Fruit fly (Drosophila melanogaster): ENCODE data around the gene Hers.
"Not testable (repeated sequence)": the region's sequence is repeated elsewhere in the genome, so short reads cannot be mapped to it uniquely, and the experiment has no call there.

The Hers gene

DNA sequence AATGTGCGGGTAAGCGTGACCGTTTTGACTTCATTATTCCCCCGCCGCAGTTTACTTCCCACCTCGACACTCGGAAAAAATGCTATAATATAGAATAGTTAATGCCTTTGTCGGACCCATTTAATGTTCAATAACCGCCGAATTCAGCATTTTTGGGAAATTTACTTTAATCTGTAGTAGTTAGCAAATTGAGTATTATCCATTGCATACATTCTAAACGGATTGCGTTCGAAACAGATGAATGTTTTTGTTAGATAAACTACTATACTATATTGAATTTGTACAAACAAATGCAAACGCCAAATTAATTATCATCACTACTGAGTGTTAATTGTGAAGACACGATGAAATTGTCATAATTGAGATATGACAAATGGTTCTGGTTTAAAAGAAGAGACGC, 18.3 kb downstream of the Hers start:
- TF ChIP-seq pan (optimal IDR thresholded peaks at IDR 0.05) (no peak), EcR (GFP tag; optimal IDR thresholded peaks at IDR 0.05) (no peak), CG8478 (optimal IDR thresholded peaks at IDR 0.05) (no peak), usp (GFP tag; optimal IDR thresholded peaks at IDR 0.05) (no peak), psq (optimal IDR thresholded peaks at IDR 0.05) (no peak), Dll (optimal IDR thresholded peaks at IDR 0.05) (no peak)

DNA sequence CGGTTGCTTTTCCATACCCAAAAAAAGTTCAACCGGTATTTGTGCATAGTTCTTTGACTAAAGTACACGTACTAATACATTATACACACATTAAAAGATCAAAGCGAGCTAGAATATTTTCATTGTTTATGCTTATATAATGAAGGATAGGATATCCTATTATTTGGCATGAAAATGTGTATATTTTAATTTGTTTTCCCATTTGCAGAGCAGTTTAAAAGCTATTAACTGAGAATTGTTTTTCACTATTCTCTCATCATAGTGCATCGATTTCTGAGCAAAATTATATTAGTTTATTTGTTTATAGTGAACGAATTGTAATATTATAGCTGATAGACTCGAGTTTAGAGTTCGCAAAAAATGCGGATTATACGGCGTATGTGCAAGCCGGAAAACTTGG, 20.6 kb downstream of the Hers start:
- TF ChIP-seq usp (GFP tag; optimal IDR thresholded peaks at IDR 0.05): no peak
- TF ChIP-seq EcR (GFP tag; optimal IDR thresholded peaks at IDR 0.05): no peak
- no peak for TF ChIP-seq pan (optimal IDR thresholded peaks at IDR 0.05)
- no peak for TF ChIP-seq psq (optimal IDR thresholded peaks at IDR 0.05)
- no peak for TF ChIP-seq CG8478 (optimal IDR thresholded peaks at IDR 0.05)
- TF ChIP-seq Dll (optimal IDR thresholded peaks at IDR 0.05): no peak

DNA sequence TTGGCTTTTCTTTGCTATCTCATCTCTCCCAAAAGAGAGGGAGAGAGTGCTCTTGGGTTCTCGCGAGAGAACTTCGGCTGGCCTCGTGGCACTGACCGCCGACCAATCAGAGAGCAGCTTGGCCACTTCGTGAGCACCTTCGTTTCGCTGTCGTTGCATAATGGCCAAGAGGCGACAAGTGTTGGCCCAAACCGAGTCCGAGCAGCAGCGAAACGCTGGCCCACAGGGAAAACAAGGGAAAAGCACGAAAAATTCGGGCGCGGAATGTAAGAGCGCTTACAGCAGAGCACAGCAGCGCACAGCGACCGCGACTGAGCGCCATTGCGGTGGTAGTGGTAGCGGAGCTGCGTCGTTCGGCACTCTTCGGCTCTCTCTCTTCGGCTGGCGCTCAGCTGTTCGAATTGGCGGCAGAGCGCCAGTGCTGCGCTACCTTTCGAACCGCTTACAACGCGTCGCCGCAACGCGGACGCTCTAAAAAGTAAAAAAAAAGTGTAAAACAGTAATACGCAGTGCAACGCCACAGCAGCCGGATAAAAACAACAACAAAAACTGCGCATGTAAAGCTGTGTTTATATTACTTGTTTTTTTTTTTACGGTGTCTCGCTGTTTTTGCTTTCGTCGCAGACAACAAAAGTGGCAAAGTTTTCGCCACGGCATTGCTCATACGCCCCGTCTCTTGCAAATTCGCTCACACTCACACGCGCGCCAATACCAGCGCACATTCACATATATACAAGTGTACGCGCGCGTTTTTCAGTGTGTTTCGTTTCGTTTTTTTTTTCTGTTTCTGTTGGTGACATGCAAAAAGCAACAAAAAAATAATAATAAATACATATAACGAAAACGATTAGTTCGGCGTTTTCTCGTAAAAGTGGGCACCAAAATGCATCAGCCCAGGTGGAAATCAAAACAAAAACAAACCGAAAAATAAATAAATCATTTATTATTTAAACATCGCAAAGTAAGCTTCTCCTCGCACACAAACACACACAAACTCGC, 21.3 kb downstream of the Hers start:
- peak; percentile 88 for TF ChIP-seq Dll (optimal IDR thresholded peaks at IDR 0.05)
- peak; percentile 45 for TF ChIP-seq CG8478 (optimal IDR thresholded peaks at IDR 0.05)
- no peak for TF ChIP-seq EcR (GFP tag; optimal IDR thresholded peaks at IDR 0.05)

DNA sequence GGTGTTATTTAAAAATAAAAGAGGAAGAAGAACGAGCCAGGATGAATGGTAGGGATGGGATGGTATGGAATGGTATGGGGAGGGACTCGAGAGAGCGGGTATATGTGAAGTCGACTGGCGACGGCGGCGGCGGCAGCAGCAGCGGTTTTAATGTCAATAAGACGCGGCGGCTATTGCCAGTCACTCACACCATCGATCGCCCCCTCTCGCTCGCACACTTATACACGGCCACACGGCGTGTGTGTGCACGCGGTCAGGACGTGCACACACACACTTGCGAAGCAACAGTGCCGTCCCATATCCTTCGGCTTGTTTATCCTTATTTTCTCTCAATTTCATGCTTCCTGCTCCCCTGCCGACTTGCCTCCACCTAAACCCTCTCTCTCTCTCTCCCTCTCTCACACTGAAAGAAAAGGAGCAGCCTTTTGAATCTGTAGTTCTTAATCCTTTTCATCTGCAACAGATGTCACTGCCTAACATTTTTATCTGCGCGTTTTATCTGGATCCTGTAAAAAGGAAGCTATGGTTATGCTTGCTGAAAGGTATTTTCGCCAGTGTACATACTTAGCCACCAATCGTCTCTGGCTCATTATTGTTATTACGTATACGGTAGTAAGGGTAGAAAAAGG, 23.3 kb downstream of the Hers start:
- TF ChIP-seq psq (optimal IDR thresholded peaks at IDR 0.05) (no peak), EcR (GFP tag; optimal IDR thresholded peaks at IDR 0.05) (no peak), usp (GFP tag; optimal IDR thresholded peaks at IDR 0.05) (no peak), CG8478 (optimal IDR thresholded peaks at IDR 0.05) (no peak), pan (optimal IDR thresholded peaks at IDR 0.05) (no peak), Dll (optimal IDR thresholded peaks at IDR 0.05) (no peak)

DNA sequence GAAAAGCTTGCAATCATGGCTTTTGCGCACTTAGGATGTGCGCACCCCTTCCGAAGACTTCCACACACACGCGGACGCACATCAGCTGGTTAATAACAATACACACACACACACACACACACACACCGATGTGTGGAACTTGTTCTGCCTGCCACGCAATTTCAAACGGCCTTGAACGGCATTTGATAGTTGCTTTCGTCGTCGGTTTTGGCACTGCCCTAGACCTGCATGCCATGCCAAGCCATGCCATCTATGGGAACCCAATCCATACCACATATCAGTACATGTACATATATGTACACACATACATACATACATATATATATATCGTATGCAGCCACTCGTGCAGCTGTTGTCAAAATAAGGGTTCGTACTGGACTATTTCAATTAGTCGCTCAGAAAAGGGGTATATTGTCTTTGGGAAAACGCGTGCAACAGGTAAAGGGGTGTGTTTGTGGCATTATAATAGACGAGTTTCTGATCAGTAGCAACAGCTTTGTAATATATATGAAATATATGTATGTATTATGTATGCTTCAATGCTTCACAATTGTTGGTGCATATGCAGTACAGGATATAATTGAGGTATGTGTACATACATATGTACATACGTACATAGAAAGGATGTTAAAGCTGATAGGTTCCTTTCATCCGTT, 24.2 kb downstream of the Hers start, which contains the start of gene amn:
Gene amn, minus strand, starts transcription at position 51 of the 656 bp plus-strand sequence.
- TF ChIP-seq CG8478 (optimal IDR thresholded peaks at IDR 0.05) (no peak), pan (optimal IDR thresholded peaks at IDR 0.05) (no peak), psq (optimal IDR thresholded peaks at IDR 0.05) (no peak), usp (GFP tag; optimal IDR thresholded peaks at IDR 0.05) (no peak), EcR (GFP tag; optimal IDR thresholded peaks at IDR 0.05) (no peak), Dll (optimal IDR thresholded peaks at IDR 0.05) (no peak)

DNA sequence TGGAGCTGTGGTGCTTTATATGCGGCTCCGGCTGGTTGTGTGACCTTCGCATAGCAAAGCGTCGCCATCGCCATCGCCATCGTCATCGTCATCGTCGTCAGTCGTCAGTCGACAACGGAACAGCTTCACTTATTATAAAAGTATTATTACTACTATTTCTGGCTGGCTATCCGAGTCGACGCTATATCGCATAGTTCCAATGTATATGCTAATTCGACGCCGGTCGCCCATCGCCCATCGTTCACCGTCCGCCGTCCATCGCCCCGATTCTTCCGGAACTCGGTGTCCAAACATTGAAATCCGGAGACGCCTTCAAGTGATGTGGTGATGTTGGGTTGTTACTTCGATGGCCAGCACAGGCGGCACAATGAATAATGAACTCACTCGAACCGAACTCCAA, 26.1 kb downstream of the Hers start:
- TF ChIP-seq pan (optimal IDR thresholded peaks at IDR 0.05) (no peak), EcR (GFP tag; optimal IDR thresholded peaks at IDR 0.05) (no peak), CG8478 (optimal IDR thresholded peaks at IDR 0.05) (no peak), psq (optimal IDR thresholded peaks at IDR 0.05) (no peak), usp (GFP tag; optimal IDR thresholded peaks at IDR 0.05) (no peak), Dll (optimal IDR thresholded peaks at IDR 0.05) (no peak)

DNA sequence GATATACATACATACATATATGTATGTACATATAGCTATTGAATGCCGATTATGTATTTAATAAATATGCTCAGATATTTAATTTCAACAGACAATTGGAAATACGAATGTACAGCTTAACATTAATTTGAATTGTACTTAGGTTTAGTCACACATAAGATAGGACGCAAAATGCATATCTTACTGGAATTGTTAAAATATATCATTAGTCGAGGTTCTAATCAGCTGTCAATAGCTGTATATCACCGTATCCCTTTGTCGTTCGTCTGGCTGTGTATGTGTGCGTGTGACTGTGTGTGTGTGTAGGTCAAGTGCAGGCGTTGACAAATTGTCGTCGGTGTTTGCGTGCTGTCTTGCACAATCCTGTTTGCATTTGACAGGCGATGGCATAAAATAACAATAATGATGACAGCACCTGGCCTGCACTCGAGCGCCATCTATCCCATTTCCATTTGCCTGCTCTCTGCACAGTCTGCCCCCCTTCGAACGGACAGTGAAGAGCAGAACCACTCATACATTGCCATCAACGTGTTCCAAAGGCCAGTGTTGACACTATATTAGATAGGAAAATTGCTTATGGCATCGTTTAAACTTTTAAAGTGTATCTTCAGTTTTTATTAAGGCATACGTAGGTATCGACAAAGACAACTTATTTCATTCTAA, 31.5 kb downstream of the Hers start:
- TF ChIP-seq usp (GFP tag; optimal IDR thresholded peaks at IDR 0.05): no peak
- no peak for TF ChIP-seq EcR (GFP tag; optimal IDR thresholded peaks at IDR 0.05)
- TF ChIP-seq psq (optimal IDR thresholded peaks at IDR 0.05): no peak
- TF ChIP-seq Dll (optimal IDR thresholded peaks at IDR 0.05): no peak
- no peak for TF ChIP-seq CG8478 (optimal IDR thresholded peaks at IDR 0.05)
- TF ChIP-seq pan (optimal IDR thresholded peaks at IDR 0.05): no peak

DNA sequence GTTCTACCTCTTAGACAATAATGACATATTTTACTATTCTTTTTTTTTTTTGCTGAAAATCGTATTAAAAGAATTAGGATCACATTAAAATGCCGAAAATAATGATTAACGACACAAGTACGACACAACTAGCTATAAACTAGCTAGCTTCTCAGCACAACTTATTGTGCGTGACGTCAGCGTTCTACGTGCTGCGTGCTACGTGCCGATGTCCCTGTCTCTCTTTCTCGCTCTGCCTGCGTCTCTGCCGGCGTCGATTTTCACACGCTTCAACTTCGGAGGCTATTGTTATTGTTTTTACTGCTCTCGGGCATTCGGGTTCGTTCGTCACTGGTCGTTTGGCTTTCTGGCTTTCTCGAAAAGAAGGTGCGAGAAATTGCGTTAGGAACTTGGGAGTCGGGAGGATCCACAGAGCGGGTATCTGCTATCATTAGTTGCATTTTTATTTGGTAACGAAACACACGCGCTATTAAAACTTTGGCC, 32.1 kb downstream of the Hers start:
- TF ChIP-seq pan (optimal IDR thresholded peaks at IDR 0.05) (no peak), psq (optimal IDR thresholded peaks at IDR 0.05) (no peak), Dll (optimal IDR thresholded peaks at IDR 0.05) (no peak), EcR (GFP tag; optimal IDR thresholded peaks at IDR 0.05) (no peak), usp (GFP tag; optimal IDR thresholded peaks at IDR 0.05) (no peak), CG8478 (optimal IDR thresholded peaks at IDR 0.05) (no peak)

DNA sequence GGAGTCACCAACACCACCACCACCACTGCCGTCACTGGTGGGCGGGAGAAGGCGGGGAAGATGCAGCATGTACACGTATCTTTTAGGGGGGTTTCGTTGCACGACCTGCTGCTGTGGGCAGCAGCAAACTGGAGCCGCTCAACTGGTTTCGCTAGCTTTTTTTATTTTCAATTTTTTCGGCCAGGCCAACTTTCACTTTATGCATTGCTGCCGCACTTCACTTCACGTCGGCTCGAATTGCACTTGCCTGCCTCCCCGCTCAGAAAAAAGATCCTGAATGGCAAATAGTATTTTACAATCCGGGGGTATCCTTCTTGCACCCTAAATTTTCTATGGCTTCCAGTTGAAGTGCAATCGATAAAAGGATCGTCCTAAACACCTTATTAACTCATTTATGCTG, 34.0 kb downstream of the Hers start:
- no peak for TF ChIP-seq usp (GFP tag; optimal IDR thresholded peaks at IDR 0.05)
- TF ChIP-seq EcR (GFP tag; optimal IDR thresholded peaks at IDR 0.05): no peak
- TF ChIP-seq pan (optimal IDR thresholded peaks at IDR 0.05): no peak
- TF ChIP-seq psq (optimal IDR thresholded peaks at IDR 0.05): no peak
- TF ChIP-seq Dll (optimal IDR thresholded peaks at IDR 0.05): no peak
- no peak for TF ChIP-seq CG8478 (optimal IDR thresholded peaks at IDR 0.05)

DNA sequence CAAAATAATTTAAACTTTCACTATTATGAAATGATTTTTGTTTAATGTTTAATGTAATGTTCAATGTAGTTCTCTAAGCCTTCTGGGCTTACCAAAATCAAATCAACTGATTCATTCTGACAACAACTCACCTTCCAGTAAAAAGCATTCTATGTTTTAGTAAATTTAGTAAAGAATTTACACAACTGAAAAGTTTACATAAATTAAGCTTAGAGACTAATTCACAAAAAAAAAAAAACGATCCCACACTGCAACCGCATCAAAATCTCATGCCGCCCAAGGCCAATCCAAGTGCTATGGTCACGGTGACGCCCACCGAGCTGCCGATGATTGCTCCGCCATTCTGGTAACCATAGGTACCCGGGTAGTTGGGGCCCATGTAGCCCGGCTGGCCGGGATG, 44.1 kb downstream of the Hers start, which contains the start of gene CG45486:
Gene CG45486, minus strand, starts transcription at position 101 of the 400 bp plus-strand sequence.
- not testable (repeated sequence) for TF ChIP-seq CG8478 (optimal IDR thresholded peaks at IDR 0.05); usp (GFP tag; optimal IDR thresholded peaks at IDR 0.05); Dll (optimal IDR thresholded peaks at IDR 0.05)

DNA sequence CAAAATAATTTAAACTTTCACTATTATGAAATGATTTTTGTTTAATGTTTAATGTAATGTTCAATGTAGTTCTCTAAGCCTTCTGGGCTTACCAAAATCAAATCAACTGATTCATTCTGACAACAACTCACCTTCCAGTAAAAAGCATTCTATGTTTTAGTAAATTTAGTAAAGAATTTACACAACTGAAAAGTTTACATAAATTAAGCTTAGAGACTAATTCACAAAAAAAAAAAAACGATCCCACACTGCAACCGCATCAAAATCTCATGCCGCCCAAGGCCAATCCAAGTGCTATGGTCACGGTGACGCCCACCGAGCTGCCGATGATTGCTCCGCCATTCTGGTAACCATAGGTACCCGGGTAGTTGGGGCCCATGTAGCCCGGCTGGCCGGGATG, 49.2 kb downstream of the Hers start, which contains the start of gene CG45487:
Gene CG45487, minus strand, starts transcription at position 101 of the 400 bp plus-strand sequence.
- TF ChIP-seq usp (GFP tag; optimal IDR thresholded peaks at IDR 0.05); pan (optimal IDR thresholded peaks at IDR 0.05); Dll (optimal IDR thresholded peaks at IDR 0.05): not testable (repeated sequence)
